Worm (Caenorhabditis elegans) whole organism, early embryonic: ENCODE measurements around the gene cup-15.

Experiments used
- ama-1 ChIP-seq: fragments of 150-350 bp; optimal IDR thresholded peaks from 2 replicates; lab custom pipeline; 2014
- flt-1 ChIP-seq: fragments of 200-800 bp; sonication (Bioruptor generic); IDR thresholded peaks from 2 replicates; pipeline ENCODE4 v1.3.6; 2022; ENCODE audit warnings: missing genetic modification characterization, missing compliant biosample characterization
- hmbx-1 ChIP-seq: sonication (generic microtip); optimal IDR thresholded peaks from 2 replicates; lab custom pipeline; 2016; ENCODE audit warnings: mild to moderate bottlenecking, missing genetic modification characterization, missing compliant biosample characterization
- hmg-4 ChIP-seq: fragments of 200-800 bp; sonication (Bioruptor generic); optimal IDR thresholded peaks from 2 replicates; lab custom pipeline; 2018; ENCODE audit warnings: mild to moderate bottlenecking, missing genetic modification characterization, missing compliant biosample characterization
- hnd-1 ChIP-seq: sonication (generic microtip); optimal IDR thresholded peaks from 2 replicates; lab custom pipeline; 2016; ENCODE audit warnings: missing genetic modification characterization, missing compliant biosample characterization
- pes-1 ChIP-seq: fragments of 200-800 bp; sonication (Bioruptor generic); IDR thresholded peaks from 2 replicates; pipeline ENCODE4 v1.3.6; 2022; ENCODE audit warnings: missing genetic modification reagents, missing genetic modification characterization, missing compliant biosample characterization
- tbx-37 ChIP-seq: fragments of 200-800 bp; sonication (Bioruptor generic); conservative IDR thresholded peaks from 2 replicates; pipeline ENCODE4 v1.3.6; 2022; ENCODE audit warnings: missing genetic modification reagents, missing genetic modification characterization, missing compliant biosample characterization

- TF ChIP-seq hmbx-1 (tag; lab: Kevin White, UChicago), result no peak
- TF ChIP-seq flt-1 (GFP tag; lab: Robert Waterston, UW), result no peak
- TF ChIP-seq hmg-4 (GFP tag; lab: Kevin White, UChicago), result no peak
- TF ChIP-seq tbx-37, result no peak
- TF ChIP-seq ama-1 (lab: Kevin White, UChicago), result no peak
- no peak for TF ChIP-seq hnd-1 (tag; lab: Kevin White, UChicago)
- no peak for TF ChIP-seq pes-1 (GFP tag; lab: Robert Waterston, UW)
These were observed 25.4 kb downstream of the cup-15 start for ce11 chrII:9378174-9378573.
